Fruit fly (Drosophila melanogaster) whole organism, embryonic: ENCODE results near the gene CG32816.
A peak's percentile ranks its signal among the peaks of the same experiment; 100 is the strongest.

Source experiments
- Bgb ChIP-seq: fragments of 200-800 bp; sonication (Bioruptor generic); IDR thresholded peaks from 2 replicates; pipeline ENCODE4 v1.3.6; 2022; ENCODE audit warnings: missing biosample characterization, missing genetic modification characterization; ENCODE audit not compliant: partially characterized antibody
- CG10209 ChIP-seq: fragments of 200-800 bp; sonication (Bioruptor generic); optimal IDR thresholded peaks from 3 replicates; lab custom pipeline; 2017; ENCODE audit warnings: missing biosample characterization, mild to moderate bottlenecking, missing genetic modification characterization, missing genetic modification reagents
- CG10543 ChIP-seq: fragments of 200-800 bp; sonication (Bioruptor generic); optimal IDR thresholded peaks from 3 replicates; lab custom pipeline; 2017; ENCODE audit warnings: missing biosample characterization, mild to moderate bottlenecking, missing genetic modification characterization, moderate library complexity
- CG12299 ChIP-seq: fragments of 200-800 bp; sonication (Bioruptor generic); optimal IDR thresholded peaks from 2 replicates; lab custom pipeline; 2018; ENCODE audit warnings: missing biosample characterization, mild to moderate bottlenecking, missing genetic modification characterization
- CG13894 ChIP-seq: fragments of 200-800 bp; sonication (Bioruptor generic); optimal IDR thresholded peaks from 3 replicates; lab custom pipeline; 2018; ENCODE audit warnings: missing biosample characterization, mild to moderate bottlenecking, missing genetic modification characterization, moderate library complexity
- CG15269 ChIP-seq: fragments of 200-800 bp; sonication (Bioruptor generic); optimal IDR thresholded peaks from 2 replicates; lab custom pipeline; 2018; ENCODE audit warnings: missing biosample characterization, mild to moderate bottlenecking, missing genetic modification characterization, moderate library complexity
- CG1603 ChIP-seq: fragments of 200-800 bp; sonication (Bioruptor generic); optimal IDR thresholded peaks from 2 replicates; lab custom pipeline; 2019; ENCODE audit warnings: missing biosample characterization, mild to moderate bottlenecking, missing genetic modification characterization, moderate library complexity
- CG16779 ChIP-seq: fragments of 200-800 bp; sonication (Bioruptor generic); IDR thresholded peaks from 2 replicates; pipeline ENCODE4 v1.3.6; 2022; ENCODE audit warnings: missing biosample characterization, missing genetic modification characterization
- CG17568 ChIP-seq: fragments of 200-800 bp; sonication (Bioruptor generic); optimal IDR thresholded peaks from 2 replicates; lab custom pipeline; 2018; ENCODE audit warnings: missing biosample characterization, mild to moderate bottlenecking, missing genetic modification characterization, moderate library complexity
- CG2678 ChIP-seq: fragments of 200-800 bp; sonication (Bioruptor generic); optimal IDR thresholded peaks from 3 replicates; lab custom pipeline; 2019; ENCODE audit warnings: missing biosample characterization, mild to moderate bottlenecking, missing genetic modification characterization, moderate library complexity
- CG30431 ChIP-seq: fragments of 200-800 bp; sonication (Bioruptor generic); optimal IDR thresholded peaks from 2 replicates; lab custom pipeline; 2017; ENCODE audit warnings: missing biosample characterization, missing genetic modification characterization
- CG3281 ChIP-seq: fragments of 200-800 bp; sonication (Bioruptor generic); optimal IDR thresholded peaks from 3 replicates; lab custom pipeline; 2017; ENCODE audit warnings: missing biosample characterization, mild to moderate bottlenecking, missing genetic modification characterization
- CG6765 ChIP-seq: fragments of 200-800 bp; sonication (Bioruptor generic); optimal IDR thresholded peaks from 3 replicates; lab custom pipeline; 2017; ENCODE audit warnings: missing biosample characterization, mild to moderate bottlenecking, missing genetic modification characterization
- CG6854 ChIP-seq: fragments of 200-800 bp; sonication (Bioruptor generic); optimal IDR thresholded peaks from 3 replicates; lab custom pipeline; 2017; ENCODE audit warnings: missing biosample characterization, mild to moderate bottlenecking, missing genetic modification characterization
- CG7928 ChIP-seq: fragments of 200-800 bp; sonication (Bioruptor generic); optimal IDR thresholded peaks from 2 replicates; lab custom pipeline; 2017; ENCODE audit warnings: missing biosample characterization, mild to moderate bottlenecking, missing genetic modification characterization
- CG8290 ChIP-seq, 3 experiments: fragments of 200-800 bp; sonication (Bioruptor generic); optimal IDR thresholded peaks; 2 replicates each; lab custom pipeline; 2016 to 2019; ENCODE audit warnings: missing biosample characterization in 3 of 3, missing genetic modification characterization in 3 of 3, mild to moderate bottlenecking in 2 of 3, moderate library complexity in 1 of 3
- Dek ChIP-seq: fragments of 200-800 bp; sonication (Bioruptor generic); optimal IDR thresholded peaks from 3 replicates; lab custom pipeline; 2019; ENCODE audit warnings: missing biosample characterization, mild to moderate bottlenecking, missing genetic modification characterization, moderate library complexity
- Doc3 ChIP-seq: fragments of 200-800 bp; sonication (Bioruptor generic); IDR thresholded peaks from 3 replicates; pipeline ENCODE4 v1.3.6; 2022; ENCODE audit warnings: missing biosample characterization, missing genetic modification characterization; ENCODE audit not compliant: partially characterized antibody
- Eip74EF ChIP-seq, 2 experiments: fragments of 200-800 bp in 1 of 2; fragments of >200 bp in 1 of 2; sonication (Bioruptor generic) in 1 of 2; optimal IDR thresholded peaks; 2 replicates each; lab custom pipeline; 2017 to 2019; ENCODE audit warnings: missing biosample characterization in 2 of 2, missing genetic modification characterization in 2 of 2, mild to moderate bottlenecking in 1 of 2, moderate library complexity in 1 of 2
- Ets65A ChIP-seq: fragments of 200-800 bp; sonication (Bioruptor generic); peaks from one replicate; lab custom pipeline; 2016; ENCODE audit warnings: missing biosample characterization, missing genetic modification characterization
- Hmr ChIP-seq: fragments of 200-800 bp; sonication (Bioruptor generic); optimal IDR thresholded peaks from 3 replicates; lab custom pipeline; 2017; ENCODE audit warnings: mild to moderate bottlenecking, missing biosample characterization, missing genetic modification reagents, missing genetic modification characterization
- Med ChIP-seq: fragments of 200-800 bp; sonication (Bioruptor generic); peaks from one replicate; lab custom pipeline; 2016; ENCODE audit warnings: missing biosample characterization, missing genetic modification characterization, mild to moderate bottlenecking, inconsistent platforms, moderate library complexity
- Meics ChIP-seq: fragments of 200-800 bp; sonication (Bioruptor generic); optimal IDR thresholded peaks from 2 replicates; lab custom pipeline; 2017; ENCODE audit warnings: missing biosample characterization, mild to moderate bottlenecking, missing genetic modification characterization
- PHDP ChIP-seq: fragments of 200-800 bp; sonication (Bioruptor generic); optimal IDR thresholded peaks from 3 replicates; lab custom pipeline; 2018; ENCODE audit warnings: missing biosample characterization, mild to moderate bottlenecking, missing genetic modification characterization, moderate library complexity
- Vsx1 ChIP-seq: fragments of 200-800 bp; sonication (Bioruptor generic); optimal IDR thresholded peaks from 2 replicates; lab custom pipeline; 2017; ENCODE audit warnings: missing biosample characterization, mild to moderate bottlenecking, missing genetic modification characterization, missing genetic modification reagents
- ab ChIP-seq: fragments of 200-800 bp; sonication (Bioruptor generic); optimal IDR thresholded peaks from 2 replicates; lab custom pipeline; 2016; ENCODE audit warnings: missing biosample characterization, missing genetic modification characterization
- ac ChIP-seq: fragments of 200-800 bp; sonication (Bioruptor generic); optimal IDR thresholded peaks from 3 replicates; lab custom pipeline; 2017; ENCODE audit warnings: missing biosample characterization, mild to moderate bottlenecking, missing genetic modification characterization
- aop ChIP-seq: fragments of 200-800 bp; sonication (Bioruptor generic); IDR thresholded peaks from 2 replicates; pipeline ENCODE4 v1.3.6; 2022; ENCODE audit warnings: missing biosample characterization, missing genetic modification characterization
- cas ChIP-seq: fragments of 200-800 bp; sonication (Bioruptor generic); IDR thresholded peaks from 2 replicates; pipeline ENCODE4 v1.3.6; 2022; ENCODE audit warnings: missing biosample characterization, missing genetic modification characterization
- chif ChIP-seq, 2 experiments: fragments of 200-800 bp; sonication (Bioruptor generic); optimal IDR thresholded peaks; 3 replicates each; lab custom pipeline; 2016; ENCODE audit warnings: missing biosample characterization in 2 of 2, missing genetic modification characterization in 2 of 2
- dmrt11E ChIP-seq: fragments of 200-800 bp; sonication (Bioruptor generic); optimal IDR thresholded peaks from 3 replicates; lab custom pipeline; 2018; ENCODE audit warnings: missing biosample characterization, mild to moderate bottlenecking, missing genetic modification characterization, moderate library complexity
- en ChIP-seq: fragments of 200-800 bp; sonication (Bioruptor generic); optimal IDR thresholded peaks from 2 replicates; lab custom pipeline; 2016; ENCODE audit warnings: missing biosample characterization, missing genetic modification characterization
- fd3F ChIP-seq: fragments of 200-800 bp; sonication (Bioruptor generic); optimal IDR thresholded peaks from 2 replicates; lab custom pipeline; 2018; ENCODE audit warnings: missing biosample characterization, mild to moderate bottlenecking, missing genetic modification characterization, moderate library complexity
- grau ChIP-seq: fragments of 200-800 bp; optimal IDR thresholded peaks from 3 replicates; lab custom pipeline; 2019; ENCODE audit warnings: missing biosample characterization, mild to moderate bottlenecking, missing genetic modification characterization, moderate library complexity
- lola ChIP-seq, 3 experiments: fragments of >200 bp in 2 of 3; fragments of 200-800 bp in 1 of 3; sonication (Bioruptor generic) in 1 of 3; optimal IDR thresholded peaks; 2 replicates each; lab custom pipeline; 2017 to 2019; ENCODE audit warnings: missing biosample characterization in 3 of 3, missing genetic modification characterization in 3 of 3, mild to moderate bottlenecking in 1 of 3, moderate library complexity in 1 of 3
- mirr ChIP-seq: fragments of 200-800 bp; sonication (Bioruptor generic); optimal IDR thresholded peaks from 3 replicates; lab custom pipeline; 2018; ENCODE audit warnings: missing biosample characterization, mild to moderate bottlenecking, missing genetic modification characterization
- nau ChIP-seq: fragments of 200-800 bp; sonication (Bioruptor generic); optimal IDR thresholded peaks from 3 replicates; lab custom pipeline; 2017; ENCODE audit warnings: missing biosample characterization, mild to moderate bottlenecking, missing genetic modification characterization, missing genetic modification reagents
- otp ChIP-seq: fragments of 200-800 bp; sonication (Bioruptor generic); IDR thresholded peaks from 3 replicates; pipeline ENCODE4, ENCODE4 v1.3.6; 2022; ENCODE audit warnings: missing biosample characterization, missing genetic modification characterization
- pb ChIP-seq: fragments of 200-800 bp; sonication (Bioruptor generic); optimal IDR thresholded peaks from 3 replicates; lab custom pipeline; 2016; ENCODE audit warnings: missing biosample characterization, missing genetic modification characterization
- schlank ChIP-seq: fragments of 200-800 bp; sonication (Bioruptor generic); optimal IDR thresholded peaks from 2 replicates; lab custom pipeline; 2018; ENCODE audit warnings: missing biosample characterization, mild to moderate bottlenecking, missing genetic modification characterization
- sens ChIP-seq: fragments of 200-800 bp; sonication (Bioruptor generic); peaks from one replicate; lab custom pipeline; 2016; ENCODE audit warnings: missing biosample characterization, missing genetic modification characterization
- sob ChIP-seq: fragments of 200-800 bp; sonication (Bioruptor generic); IDR thresholded peaks from 2 replicates; pipeline ENCODE4 v1.3.6; 2022; ENCODE audit warnings: missing biosample characterization, missing genetic modification characterization
- sug ChIP-seq: fragments of 200-800 bp; optimal IDR thresholded peaks from 2 replicates; lab custom pipeline; 2019; ENCODE audit warnings: missing biosample characterization, mild to moderate bottlenecking, missing genetic modification characterization, moderate library complexity
- twi ChIP-seq: fragments of 200-800 bp; optimal IDR thresholded peaks from 2 replicates; lab custom pipeline; 2019; ENCODE audit warnings: missing biosample characterization, mild to moderate bottlenecking, missing genetic modification characterization, moderate library complexity
- usp ChIP-seq: fragments of >200 bp; optimal IDR thresholded peaks from 2 replicates; lab custom pipeline; 2017; ENCODE audit warnings: missing biosample characterization, missing genetic modification characterization
- zf30C ChIP-seq: fragments of 200-800 bp; sonication (Bioruptor generic); optimal IDR thresholded peaks from 3 replicates; lab custom pipeline; 2018; ENCODE audit warnings: missing biosample characterization, mild to moderate bottlenecking, missing genetic modification characterization

Gene CG32816

DNA sequence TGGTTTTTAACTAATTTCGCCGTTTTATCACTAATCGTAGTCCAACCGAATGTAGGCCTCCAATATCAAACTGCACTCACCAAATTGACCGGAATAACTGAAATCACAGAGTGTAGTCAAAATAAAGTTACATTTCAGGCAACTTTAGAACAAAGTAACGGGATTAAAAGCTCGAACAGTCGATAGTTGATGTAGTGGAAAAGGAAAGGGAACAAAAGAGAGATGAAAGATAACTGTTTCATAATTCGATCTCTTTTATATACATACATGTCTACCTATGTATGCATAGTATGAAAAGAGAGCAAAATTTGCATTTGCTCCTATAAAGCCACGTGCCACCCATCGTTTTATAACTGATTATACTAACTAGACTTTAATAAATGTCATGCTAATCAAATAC is at the start of gene CG32816:
Gene CG32816, minus strand, starts transcription at position 101 of the 400 bp plus-strand sequence.
- TF ChIP-seq CG30431 (no peak), otp (GFP tag; lab: Robert Waterston, UW) (no peak), Med (peak; percentile 24)

- peak; percentile 55 for TF ChIP-seq ac (GFP tag; lab: Kevin White, UChicago)
- 0 out of 2 replicates have a peak, but pooled peaks have one; percentile 17 for TF ChIP-seq cas (GFP tag; lab: Robert Waterston, UW)
- no peak for TF ChIP-seq ab (GFP tag; lab: Kevin White, UChicago)
- TF ChIP-seq Ets65A (GFP tag; lab: Kevin White, UChicago): peak; percentile 77
Observed at dm6 chrX:518858-519257, 48.3 kb upstream of the CG32816 start.

DNA sequence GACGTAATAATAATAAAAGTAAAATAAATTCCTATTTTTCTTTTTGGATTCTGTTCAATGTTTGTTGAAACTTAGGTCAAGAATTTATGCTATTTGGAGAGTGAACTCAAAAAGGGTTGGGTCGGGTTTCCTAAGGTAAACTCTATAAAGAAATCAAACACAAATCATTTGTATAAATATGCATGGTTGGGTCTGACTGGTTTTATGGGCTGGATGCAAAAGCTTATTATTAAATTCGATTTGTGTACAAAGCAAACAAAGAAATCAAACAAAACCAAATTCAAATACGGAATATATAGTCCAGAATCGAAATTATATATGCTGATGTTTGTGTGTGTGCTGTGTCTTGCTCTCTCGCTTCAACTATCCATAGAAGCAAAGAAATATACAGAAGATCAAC is 45.1 kb upstream of the CG32816 start:
- TF ChIP-seq sob (GFP tag; lab: Robert Waterston, UW) (peak; percentile 21; the same call in 1 of the 2 replicates), aop (GFP tag; lab: Robert Waterston, UW) (no peak), grau (tag; lab: Kevin White, UChicago) (peak; percentile 13), Dek (tag; lab: Kevin White, UChicago) (no peak), Hmr (GFP tag; lab: Kevin White, UChicago) (peak; percentile 64), CG13894 (no peak), en (GFP tag; lab: Kevin White, UChicago) (no peak), CG6854 (GFP tag; lab: Kevin White, UChicago) (peak; percentile 19), CG15269 (peak; percentile 34), dmrt11E (tag; lab: Kevin White, UChicago) (no peak), CG12299 (tag; lab: Kevin White, UChicago) (no peak), zf30C (GFP tag; lab: Kevin White, UChicago) (no peak), CG10209 (GFP tag; lab: Kevin White, UChicago) (peak; percentile 16), usp (no peak), fd3F (peak; percentile 40), Eip74EF (GFP tag; optimal IDR thresholded peaks at IDR 0.05; lab: Kevin White, UChicago) (peak in 1 of 2 experiments; percentile 7), sug (tag; lab: Kevin White, UChicago) (no peak), Doc3 (no peak), CG8290 (GFP tag; optimal IDR thresholded peaks at IDR 0.05; lab: Kevin White, UChicago) (no peak), CG8290 (tag; optimal IDR thresholded peaks at IDR 0.05; lab: Kevin White, UChicago) (peak in 1 of 2 experiments; percentile 73), CG17568 (GFP tag; lab: Kevin White, UChicago) (peak; percentile 25), Meics (GFP tag; lab: Kevin White, UChicago) (peak; percentile 48), twi (tag; lab: Kevin White, UChicago) (no peak), PHDP (tag; lab: Kevin White, UChicago) (peak; percentile 66), mirr (GFP tag; lab: Kevin White, UChicago) (peak; percentile 21), CG2678 (tag; lab: Kevin White, UChicago) (peak; percentile 48), schlank (peak; percentile 18), CG1603 (tag; lab: Kevin White, UChicago) (peak; percentile 21), nau (GFP tag; lab: Kevin White, UChicago) (peak; percentile 30), CG10543 (GFP tag; lab: Kevin White, UChicago) (peak; percentile 28), chif (GFP tag; optimal IDR thresholded peaks at IDR 0.05; lab: Kevin White, UChicago) (no peak), pb (no peak), CG6765 (GFP tag; lab: Kevin White, UChicago) (peak; percentile 32), sens (GFP tag; lab: Kevin White, UChicago) (peak; percentile 71), CG7928 (GFP tag; lab: Kevin White, UChicago) (no peak), CG3281 (GFP tag; lab: Kevin White, UChicago) (peak; percentile 43), lola (GFP tag; optimal IDR thresholded peaks at IDR 0.05; lab: Kevin White, UChicago) (no peak), CG16779 (no peak), Bgb (no peak), CG30431 (no peak), Vsx1 (GFP tag; lab: Kevin White, UChicago) (peak; percentile 29)
